Fruit fly (Drosophila melanogaster): Measurements from ENCODE around the gene CG4360.

Gene CG4360

dm6 chr3R:20285678-20286449 is 41.9 kb downstream of the CG4360 start (continued):
- TF ChIP-seq CG8388 (GFP tag; optimal IDR thresholded peaks at IDR 0.05) (peak; percentile 38), tio (GFP tag; optimal IDR thresholded peaks at IDR 0.05) (peak; percentile 26), Nf-YA (GFP tag; IDR thresholded peaks at IDR 0.05) (peak; percentile 61), CG10147 (GFP tag; optimal IDR thresholded peaks at IDR 0.05) (no peak), lab (GFP tag; optimal IDR thresholded peaks at IDR 0.05) (peak; percentile 18), Poxn (GFP tag; IDR thresholded peaks at IDR 0.05) (no peak), Scr (GFP tag; IDR thresholded peaks at IDR 0.05; ENCODE audit: partially characterized antibody) (no peak), CG10979 (tag; optimal IDR thresholded peaks at IDR 0.05) (peak; percentile 42), CG33557 (GFP tag; optimal IDR thresholded peaks at IDR 0.05) (peak; percentile 76), Bteb2 (GFP tag; optimal IDR thresholded peaks at IDR 0.05) (no peak), exex (tag; optimal IDR thresholded peaks at IDR 0.05) (no peak), Tbp (GFP tag; optimal IDR thresholded peaks at IDR 0.05) (no peak), maf-S (GFP tag; optimal IDR thresholded peaks at IDR 0.05) (no peak), chif (GFP tag; optimal IDR thresholded peaks at IDR 0.05) (peak; percentile 57 to 67), CG17802 (tag; optimal IDR thresholded peaks at IDR 0.05) (no peak), ftz-f1 (GFP tag; optimal IDR thresholded peaks at IDR 0.05) (no peak), pb (GFP tag; optimal IDR thresholded peaks at IDR 0.05) (no peak), lov (optimal IDR thresholded peaks at IDR 0.05) (no peak), lov (GFP tag; IDR thresholded peaks at IDR 0.05) (peak; percentile 86), wor (GFP tag; IDR thresholded peaks at IDR 0.05) (no peak), CG15073 (GFP tag; optimal IDR thresholded peaks at IDR 0.05) (no peak), Doc2 (GFP tag; IDR thresholded peaks at IDR 0.05) (no peak), CG9932 (GFP tag; IDR thresholded peaks at IDR 0.05) (no peak), ERR (GFP tag; optimal IDR thresholded peaks at IDR 0.05) (no peak), CG17186 (GFP tag; optimal IDR thresholded peaks at IDR 0.05) (peak; percentile 75), dpn (GFP tag; optimal IDR thresholded peaks at IDR 0.05) (no peak), Ets97D (GFP tag; optimal IDR thresholded peaks at IDR 0.05) (no peak), eyg (GFP tag; optimal IDR thresholded peaks at IDR 0.05) (peak; percentile 36), CG15479 (GFP tag; optimal IDR thresholded peaks at IDR 0.05) (no peak), Hr51 (GFP tag; optimal IDR thresholded peaks at IDR 0.05) (no peak), zfh1 (GFP tag; IDR thresholded peaks at IDR 0.05) (peak; percentile 48; the same call in 2 of the 3 replicates), hb (GFP tag; IDR thresholded peaks at IDR 0.05; ENCODE audit: partially characterized antibody) (no peak), CG10366 (GFP tag; IDR thresholded peaks at IDR 0.05) (peak; percentile 33; the same call in 1 of the 2 replicates), salm (tag; optimal IDR thresholded peaks at IDR 0.05) (peak; percentile 27), Dip2 (GFP tag; IDR thresholded peaks at IDR 0.05) (no peak), ato (GFP tag; IDR thresholded peaks at IDR 0.05; ENCODE audit: partially characterized antibody) (no peak), wdn (GFP tag; IDR thresholded peaks at IDR 0.05) (no peak), Nf-YB (GFP tag; optimal IDR thresholded peaks at IDR 0.05) (peak; percentile 26), CG10321 (GFP tag; IDR thresholded peaks at IDR 0.05) (0 out of 2 replicates have a peak, but pooled peaks have one; percentile 37), CG10959 (GFP tag; IDR thresholded peaks at IDR 0.05) (peak; percentile 64), emc (GFP tag; optimal IDR thresholded peaks at IDR 0.05) (no peak), Lim3 (GFP tag; IDR thresholded peaks at IDR 0.05) (no peak), so (GFP tag; IDR thresholded peaks at IDR 0.05) (no peak), CG6854 (GFP tag; optimal IDR thresholded peaks at IDR 0.05) (no peak), CG33213 (GFP tag; optimal IDR thresholded peaks at IDR 0.05) (peak; percentile 9), dimm (GFP tag; IDR thresholded peaks at IDR 0.05) (peak; percentile 60; the same call in 1 of the 2 replicates), inv (GFP tag; IDR thresholded peaks at IDR 0.05; ENCODE audit: partially characterized antibody) (no peak), Dad (GFP tag; optimal IDR thresholded peaks at IDR 0.05) (no peak), nau (GFP tag; optimal IDR thresholded peaks at IDR 0.05) (peak; percentile 85), CG13296 (GFP tag; optimal IDR thresholded peaks at IDR 0.05) (no peak)

Data from whole organism, embryonic.